Worm (Caenorhabditis elegans) whole organism, midembryonic: ENCODE results near the gene mtm-3.

Source experiments
- T22C8.4 ChIP-seq: fragments of 200-800 bp; sonication (Bioruptor generic); IDR thresholded peaks from 2 replicates; pipeline ENCODE4 v1.3.6; 2022; ENCODE audit warnings: missing genetic modification characterization, missing compliant biosample characterization
- flt-1 ChIP-seq: fragments of 200-800 bp; sonication (Bioruptor generic); IDR thresholded peaks from 2 replicates; pipeline ENCODE4 v1.3.6; 2022; ENCODE audit warnings: missing genetic modification characterization, missing compliant biosample characterization
- klf-2 ChIP-seq: fragments of 200-800 bp; sonication (Bioruptor generic); conservative IDR thresholded peaks from 2 replicates; pipeline ENCODE4 v1.3.6; 2022; ENCODE audit warnings: missing genetic modification reagents, missing genetic modification characterization, missing compliant biosample characterization
- med-1 ChIP-seq: sonication (generic microtip); optimal IDR thresholded peaks from 2 replicates; lab custom pipeline; 2017; ENCODE audit warnings: missing genetic modification characterization, mild to moderate bottlenecking, missing compliant biosample characterization, antibody characterized with exemption, missing genetic modification reagents; ENCODE audit not compliant: insufficient read depth
- tab-1 ChIP-seq: fragments of 200-800 bp; sonication (Bioruptor generic); IDR thresholded peaks from 2 replicates; pipeline ENCODE4 v1.3.6; 2022; ENCODE audit warnings: missing genetic modification characterization, missing compliant biosample characterization
- ztf-23 ChIP-seq: fragments of 200-800 bp; sonication (Bioruptor generic); IDR thresholded peaks from 2 replicates; pipeline ENCODE4 v1.3.6; 2022; ENCODE audit warnings: missing genetic modification reagents, missing genetic modification characterization, missing compliant biosample characterization
- ztf-29 ChIP-seq: fragments of 200-800 bp; sonication (Bioruptor generic); IDR thresholded peaks from 2 replicates; pipeline ENCODE4 v1.3.6; 2022; ENCODE audit warnings: missing genetic modification reagents, missing genetic modification characterization, missing compliant biosample characterization

ce11 chrIII:3799213-3799612, 1.1 kb downstream of the mtm-3 start:
- TF ChIP-seq tab-1 (GFP tag; lab: Robert Waterston, UW) (no peak), flt-1 (GFP tag; lab: Robert Waterston, UW) (no peak), ztf-23 (GFP tag; lab: Robert Waterston, UW) (0 out of 2 replicates have a peak, but pooled peaks have one; percentile 34), med-1 (GFP tag; lab: Kevin White, UChicago) (no peak), klf-2 (no peak), ztf-29 (GFP tag; lab: Robert Waterston, UW) (no peak), T22C8.4 (no peak)
